Fruit fly (Drosophila melanogaster) whole organism, pupa: ENCODE results near the gene Snx3.

ENCODE experiments used
- CG13204 ChIP-seq: fragments of 200-800 bp; sonication (Bioruptor generic); optimal IDR thresholded peaks from 2 replicates; lab custom pipeline; 2018; ENCODE audit warnings: missing biosample characterization, mild to moderate bottlenecking, missing genetic modification characterization, moderate library complexity
- CG14655 ChIP-seq: fragments of 200-800 bp; sonication (Bioruptor generic); optimal IDR thresholded peaks from 3 replicates; lab custom pipeline; 2017; ENCODE audit warnings: mild to moderate bottlenecking, missing biosample characterization, missing genetic modification reagents, missing genetic modification characterization
- CG15710 ChIP-seq: fragments of 200-800 bp; sonication (Bioruptor generic); optimal IDR thresholded peaks from 2 replicates; lab custom pipeline; 2018; ENCODE audit warnings: missing biosample characterization, mild to moderate bottlenecking, missing genetic modification characterization, moderate library complexity
- CG32121 ChIP-seq: fragments of 200-800 bp; sonication (Bioruptor generic); IDR thresholded peaks from 2 replicates; pipeline ENCODE4 v1.3.6; 2022; ENCODE audit warnings: missing biosample characterization, missing genetic modification characterization
- CG4496 ChIP-seq: fragments of 200-800 bp; sonication (Bioruptor generic); IDR thresholded peaks from 3 replicates; pipeline ENCODE4 v1.3.6; 2022; ENCODE audit warnings: missing biosample characterization, missing genetic modification characterization
- CG8159 ChIP-seq: fragments of 200-800 bp; sonication (Bioruptor generic); optimal IDR thresholded peaks from 3 replicates; lab custom pipeline; 2018; ENCODE audit warnings: missing biosample characterization, mild to moderate bottlenecking, missing genetic modification characterization, moderate library complexity
- CG8301 ChIP-seq: fragments of 200-800 bp; sonication (Bioruptor generic); optimal IDR thresholded peaks from 2 replicates; lab custom pipeline; 2018; ENCODE audit warnings: missing biosample characterization, mild to moderate bottlenecking, missing genetic modification characterization
- D1 ChIP-seq: fragments of 200-800 bp; sonication (Bioruptor generic); optimal IDR thresholded peaks from 2 replicates; lab custom pipeline; 2018; ENCODE audit warnings: missing biosample characterization, mild to moderate bottlenecking, missing genetic modification characterization, moderate library complexity
- EcR ChIP-seq: fragments of 200-800 bp; sonication (Bioruptor generic); optimal IDR thresholded peaks from 3 replicates; lab custom pipeline; 2019; ENCODE audit warnings: missing biosample characterization, missing genetic modification characterization, mild to moderate bottlenecking, moderate library complexity, missing genetic modification reagents
- Pif1A ChIP-seq: fragments of 200-800 bp; sonication (Bioruptor generic); optimal IDR thresholded peaks from 3 replicates; lab custom pipeline; 2016; ENCODE audit warnings: missing biosample characterization, missing genetic modification characterization
- Pif1B ChIP-seq: fragments of 200-800 bp; sonication (Bioruptor generic); optimal IDR thresholded peaks from 3 replicates; lab custom pipeline; 2016; ENCODE audit warnings: missing biosample characterization, missing genetic modification characterization
- Snoo ChIP-seq: fragments of 200-800 bp; sonication (Bioruptor generic); optimal IDR thresholded peaks from 3 replicates; lab custom pipeline; 2017; ENCODE audit warnings: missing biosample characterization, mild to moderate bottlenecking, missing genetic modification characterization, inconsistent platforms
- fd96Ca ChIP-seq: fragments of 200-800 bp; sonication (Bioruptor generic); IDR thresholded peaks from 3 replicates; pipeline ENCODE4 v1.3.6; 2022; ENCODE audit warnings: missing biosample characterization, missing genetic modification characterization
- rn ChIP-seq: fragments of 200-800 bp; sonication (Bioruptor generic); IDR thresholded peaks from 2 replicates; pipeline ENCODE4 v1.3.6; 2022; ENCODE audit warnings: missing biosample characterization, missing genetic modification characterization

DNA sequence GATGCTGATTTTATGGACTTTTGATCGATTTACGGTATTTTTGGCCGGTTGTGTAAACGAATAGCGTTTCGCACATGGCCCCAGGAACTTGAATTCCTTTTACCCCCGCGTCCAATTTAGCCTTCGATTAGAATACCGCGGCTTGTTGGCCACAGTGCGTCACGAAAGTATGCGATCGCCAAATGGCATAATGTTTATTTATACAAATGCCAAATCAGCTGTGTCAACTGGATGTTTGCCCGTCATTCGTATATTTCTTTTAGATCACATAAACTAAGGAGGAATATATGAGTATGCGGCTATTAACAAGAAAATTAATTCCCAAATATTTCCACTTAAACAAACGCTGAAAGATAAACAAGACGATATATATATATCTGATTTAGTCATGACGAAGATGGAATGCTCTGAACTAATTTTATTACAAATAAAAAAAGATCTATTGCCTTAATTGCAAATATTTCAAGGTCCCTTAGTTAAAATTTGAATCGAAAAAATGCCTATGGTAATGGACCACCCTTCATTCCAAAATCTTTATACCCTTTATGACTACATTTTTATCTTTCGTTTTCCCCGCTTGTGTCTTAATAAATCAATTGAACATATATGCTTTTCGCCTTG lies 29.2 kb downstream of the Snx3 start:
- TF ChIP-seq EcR (GFP tag; lab: Kevin White, UChicago) (no peak), CG8159 (tag; lab: Kevin White, UChicago) (no peak), CG8301 (tag; lab: Kevin White, UChicago) (no peak), rn (no peak), Snoo (no peak), CG14655 (GFP tag; lab: Kevin White, UChicago) (no peak), Pif1B (GFP tag; lab: Kevin White, UChicago) (no peak), CG4496 (no peak), CG13204 (no peak), CG15710 (tag; lab: Kevin White, UChicago) (no peak), D1 (tag; lab: Kevin White, UChicago) (no peak), fd96Ca (GFP tag; lab: Robert Waterston, UW) (no peak), CG32121 (GFP tag; lab: Robert Waterston, UW) (no peak), Pif1A (no peak)
